Fruit fly (Drosophila melanogaster) S2 (cell line): Measurements from ENCODE around the gene CG34149.

Experiments
- CG8478 ChIP-seq: fragments of >200 bp; optimal IDR thresholded peaks from 2 replicates; lab custom pipeline; 2018
- CTCF ChIP-seq, 2 experiments: fragments of >200 bp; optimal IDR thresholded peaks; 2 replicates each; lab custom pipeline; 2018

The CG34149 gene

DNA sequence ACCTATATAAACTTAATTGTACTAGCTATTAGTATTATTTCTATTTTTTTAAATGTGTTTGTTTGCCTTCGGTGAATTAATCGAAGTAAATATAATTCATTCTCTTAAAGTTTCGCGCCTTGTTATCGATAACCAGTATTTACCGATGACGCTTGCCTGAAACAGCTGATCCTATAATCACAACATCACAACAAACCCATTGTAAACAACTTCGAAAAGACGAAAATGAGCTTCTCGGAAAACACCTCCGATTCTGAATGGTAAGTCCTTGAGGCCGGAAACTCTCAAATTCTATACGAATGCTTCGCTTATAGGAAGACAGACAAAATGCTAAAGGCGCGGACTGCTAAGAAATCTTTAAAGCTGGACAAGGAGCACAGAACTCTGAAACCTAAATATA, at the start of gene CG34149:
TSS of gene CG34149 (plus strand) at position 187 of the 400 bp plus-strand sequence.
- TF ChIP-seq CTCF (optimal IDR thresholded peaks at IDR 0.05; lab: Kevin White, UChicago): no peak
- TF ChIP-seq CG8478 (lab: Kevin White, UChicago): no peak

DNA sequence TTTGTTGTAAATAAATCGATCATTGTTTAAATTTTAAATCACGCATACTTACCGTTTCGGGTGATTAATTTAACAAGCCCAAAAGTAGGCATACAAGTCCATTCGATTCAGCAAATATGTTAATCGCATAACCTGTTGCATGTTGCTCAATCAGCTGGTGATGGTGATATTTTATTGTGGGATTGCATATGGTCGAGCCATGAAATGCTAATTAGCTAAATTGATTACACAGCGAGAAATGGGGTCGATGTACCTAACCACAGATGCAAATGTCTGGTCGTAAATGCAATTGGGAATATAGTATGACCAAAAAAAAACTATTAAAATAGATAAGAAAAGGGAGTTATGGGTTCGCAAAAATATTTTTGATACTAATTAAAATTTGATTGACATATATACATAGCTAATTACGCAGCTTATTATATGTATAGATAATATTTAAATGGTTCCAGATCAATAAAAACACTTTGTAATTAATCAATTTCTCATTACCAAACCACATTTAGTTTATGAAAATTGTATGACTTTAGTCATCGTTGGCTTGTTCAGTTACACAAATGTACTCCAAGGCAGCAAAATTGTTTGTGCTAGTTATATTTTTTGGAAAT, 49.3 kb upstream of the CG34149 start, which contains the start of gene CG33721:
TSS of gene CG33721 (plus strand) at position 558 of the 608 bp plus-strand sequence.
- no peak for TF ChIP-seq CTCF (optimal IDR thresholded peaks at IDR 0.05; lab: Kevin White, UChicago)
- no peak for TF ChIP-seq CG8478 (lab: Kevin White, UChicago)

DNA sequence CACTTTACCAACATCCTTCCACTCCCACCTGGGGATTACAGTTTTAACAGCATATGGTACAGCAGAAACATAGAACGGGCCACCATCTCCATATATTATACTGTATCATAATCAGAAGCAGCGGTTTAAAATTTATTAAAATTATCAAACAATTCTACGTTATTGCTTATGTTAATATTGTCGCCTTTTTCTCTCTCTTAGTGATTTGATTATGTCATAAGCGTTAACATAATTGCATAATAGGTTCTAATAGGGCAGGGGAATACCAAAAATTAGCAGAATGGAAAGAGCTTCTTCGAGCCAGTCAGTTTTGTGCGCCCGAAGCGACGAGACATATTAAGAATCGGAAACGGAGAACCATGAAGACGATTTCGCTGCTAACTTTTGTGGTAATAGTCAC, 48.2 kb upstream of the CG34149 start, which contains the start of gene CG13862:
TSS of gene CG13862 (plus strand) at position 301 of the 400 bp plus-strand sequence.
- TF ChIP-seq CTCF (optimal IDR thresholded peaks at IDR 0.05; lab: Kevin White, UChicago): no peak
- no peak for TF ChIP-seq CG8478 (lab: Kevin White, UChicago)

DNA sequence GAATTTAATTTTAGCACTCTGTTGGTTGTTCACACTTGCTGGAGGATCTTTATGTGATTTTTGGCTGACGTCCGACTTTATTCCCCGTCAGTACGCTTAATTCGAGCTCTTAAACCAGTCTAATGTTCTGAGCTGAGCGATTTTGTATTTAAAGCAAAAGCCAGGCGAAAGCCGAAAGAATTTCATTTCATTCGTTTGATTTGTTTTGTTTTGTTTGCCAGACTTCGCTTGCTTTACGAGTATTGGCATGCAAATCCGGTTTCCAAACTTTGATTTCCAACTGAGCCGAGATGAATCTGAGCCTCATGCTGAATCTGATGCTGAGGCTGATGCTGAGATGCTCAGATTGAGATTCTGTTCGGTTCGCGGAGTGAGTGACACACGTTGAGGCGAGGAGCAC, 45.9 kb upstream of the CG34149 start, which contains the start of gene CG5391:
TSS of gene CG5391 (minus strand) at position 101 of the 400 bp plus-strand sequence.
- TF ChIP-seq CG8478 (lab: Kevin White, UChicago): no peak
- TF ChIP-seq CTCF (optimal IDR thresholded peaks at IDR 0.05; lab: Kevin White, UChicago): no peak

DNA sequence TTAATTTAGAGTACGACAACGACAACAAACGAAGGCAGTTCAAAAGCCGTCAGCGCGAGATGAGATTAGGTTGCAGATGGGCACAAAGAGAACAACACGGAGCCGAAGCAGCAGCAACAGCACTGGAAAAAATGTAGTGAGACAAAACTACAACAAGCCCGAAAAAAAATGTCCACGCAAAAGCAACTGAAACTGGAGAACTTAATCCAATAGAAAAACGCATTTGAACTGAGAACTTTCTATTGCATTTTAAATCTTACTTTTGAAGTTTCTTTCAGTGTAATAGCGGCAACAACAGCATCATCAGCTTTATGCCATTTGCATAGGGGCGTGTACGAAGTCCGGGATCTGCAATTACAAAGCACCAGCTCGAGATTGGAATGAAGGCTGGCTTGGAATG, 40.4 kb upstream of the CG34149 start:
- TF ChIP-seq CTCF (optimal IDR thresholded peaks at IDR 0.05; lab: Kevin White, UChicago) (no peak), CG8478 (lab: Kevin White, UChicago) (no peak)

DNA sequence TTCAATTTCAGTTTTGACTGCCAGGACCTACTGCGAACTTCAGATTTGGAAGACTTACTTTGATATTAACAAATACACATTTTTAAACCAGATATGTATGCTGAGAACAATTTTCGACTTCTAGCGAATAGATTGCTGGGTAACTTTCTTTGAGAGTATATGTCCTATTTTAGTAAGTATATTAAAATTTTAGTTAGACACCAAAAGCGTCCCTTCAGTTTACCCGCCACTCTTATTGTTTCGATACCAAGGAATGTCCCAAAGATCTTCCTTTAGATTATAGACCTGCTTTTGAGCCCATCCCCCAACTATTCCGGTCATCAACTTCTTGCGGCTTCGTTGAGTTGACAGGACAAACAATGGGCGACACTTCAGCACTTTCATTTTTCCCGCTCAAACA, 39.7 kb upstream of the CG34149 start, which contains the start of gene CG5388:
TSS of gene CG5388 (minus strand) at position 101 of the 400 bp plus-strand sequence.
- TF ChIP-seq CG8478 (lab: Kevin White, UChicago): no peak

DNA sequence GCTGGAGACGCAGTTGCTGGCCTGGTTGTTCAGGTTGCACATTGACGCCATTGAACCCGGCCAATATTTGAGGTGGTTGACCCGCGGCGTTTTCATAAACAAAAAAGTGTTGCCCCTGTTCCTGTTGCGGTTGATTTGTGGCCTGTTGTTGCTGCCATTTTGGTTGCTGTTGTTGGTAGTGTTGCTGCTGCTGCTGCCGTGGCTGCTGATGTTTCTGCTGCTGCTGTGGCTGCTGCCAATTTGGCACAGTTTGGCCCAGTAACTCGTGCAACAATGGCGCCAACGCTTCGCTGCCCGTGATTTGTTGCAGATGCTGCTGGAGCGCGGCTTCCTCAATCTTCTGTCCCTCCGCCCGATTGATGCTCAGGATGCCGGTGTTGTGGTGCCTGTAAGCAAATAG, 38.3 kb upstream of the CG34149 start:
- no peak for TF ChIP-seq CTCF (optimal IDR thresholded peaks at IDR 0.05; lab: Kevin White, UChicago)
- no peak for TF ChIP-seq CG8478 (lab: Kevin White, UChicago)

DNA sequence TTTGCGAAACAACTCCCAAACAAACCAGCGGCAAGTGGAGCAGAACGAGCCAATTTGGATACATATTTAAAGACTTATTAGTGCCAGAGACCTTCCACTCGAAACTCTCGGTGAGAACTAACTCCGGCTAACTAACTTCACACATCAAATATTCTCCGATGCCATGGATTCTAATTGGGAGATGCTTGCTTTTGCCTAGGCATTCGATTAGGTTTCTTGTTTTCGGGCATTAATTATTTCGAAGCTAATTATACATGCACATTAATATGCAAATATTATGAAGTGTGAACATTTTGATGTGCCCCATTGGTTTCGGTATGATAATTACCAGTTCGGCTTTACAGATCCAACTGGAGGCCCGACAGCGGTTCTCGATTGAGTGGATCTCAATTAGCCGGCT, 37.8 kb upstream of the CG34149 start, which contains the start of gene CG5386:
TSS of gene CG5386 (minus strand) at position 101 of the 400 bp plus-strand sequence.
- TF ChIP-seq CTCF (optimal IDR thresholded peaks at IDR 0.05; lab: Kevin White, UChicago): no peak
- TF ChIP-seq CG8478 (lab: Kevin White, UChicago): no peak

DNA sequence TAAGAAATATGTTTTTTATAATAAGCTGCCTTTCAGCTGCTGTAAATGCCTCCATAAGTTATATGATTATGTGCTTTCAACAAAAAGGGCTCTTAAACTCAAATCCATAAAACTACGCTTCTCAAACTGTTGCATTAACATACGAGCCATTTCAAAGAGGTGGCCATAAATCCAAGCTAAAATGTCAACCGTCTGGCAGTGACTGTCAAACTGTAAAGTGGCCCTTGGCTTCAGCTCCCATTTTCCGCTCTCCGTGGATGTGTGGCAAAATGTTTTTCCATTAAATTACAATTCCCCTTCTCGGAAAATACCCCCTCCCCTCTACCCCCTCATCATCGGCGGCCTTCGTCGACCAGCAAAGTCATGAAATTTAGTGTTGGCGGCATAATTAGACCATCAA, 37.2 kb upstream of the CG34149 start:
- TF ChIP-seq CTCF (optimal IDR thresholded peaks at IDR 0.05; lab: Kevin White, UChicago): no peak
- no peak for TF ChIP-seq CG8478 (lab: Kevin White, UChicago)

DNA sequence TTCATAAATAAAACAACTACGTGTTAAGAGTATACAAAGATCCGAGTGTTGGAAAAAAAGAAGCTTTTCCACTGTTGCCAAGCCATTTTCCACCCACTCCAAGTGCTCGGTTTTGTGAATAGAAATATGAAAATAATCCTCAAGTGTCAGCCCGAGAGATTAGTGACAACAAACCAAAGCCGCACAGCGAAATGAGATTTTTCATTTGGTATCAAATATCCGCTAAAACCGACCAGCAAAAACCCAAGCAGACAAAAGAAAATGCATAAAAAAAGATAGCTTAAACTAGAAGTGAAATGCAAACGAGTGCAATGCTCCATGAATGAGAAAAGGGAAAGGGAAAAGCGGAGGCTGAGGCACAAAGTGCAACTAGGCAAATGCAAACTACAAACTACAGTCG, 28.5 kb upstream of the CG34149 start, which contains the start of gene rdhB:
TSS of gene rdhB (plus strand) at position 301 of the 400 bp plus-strand sequence.
- TF ChIP-seq CG8478 (lab: Kevin White, UChicago) (no peak), CTCF (optimal IDR thresholded peaks at IDR 0.05; lab: Kevin White, UChicago) (no peak)

DNA sequence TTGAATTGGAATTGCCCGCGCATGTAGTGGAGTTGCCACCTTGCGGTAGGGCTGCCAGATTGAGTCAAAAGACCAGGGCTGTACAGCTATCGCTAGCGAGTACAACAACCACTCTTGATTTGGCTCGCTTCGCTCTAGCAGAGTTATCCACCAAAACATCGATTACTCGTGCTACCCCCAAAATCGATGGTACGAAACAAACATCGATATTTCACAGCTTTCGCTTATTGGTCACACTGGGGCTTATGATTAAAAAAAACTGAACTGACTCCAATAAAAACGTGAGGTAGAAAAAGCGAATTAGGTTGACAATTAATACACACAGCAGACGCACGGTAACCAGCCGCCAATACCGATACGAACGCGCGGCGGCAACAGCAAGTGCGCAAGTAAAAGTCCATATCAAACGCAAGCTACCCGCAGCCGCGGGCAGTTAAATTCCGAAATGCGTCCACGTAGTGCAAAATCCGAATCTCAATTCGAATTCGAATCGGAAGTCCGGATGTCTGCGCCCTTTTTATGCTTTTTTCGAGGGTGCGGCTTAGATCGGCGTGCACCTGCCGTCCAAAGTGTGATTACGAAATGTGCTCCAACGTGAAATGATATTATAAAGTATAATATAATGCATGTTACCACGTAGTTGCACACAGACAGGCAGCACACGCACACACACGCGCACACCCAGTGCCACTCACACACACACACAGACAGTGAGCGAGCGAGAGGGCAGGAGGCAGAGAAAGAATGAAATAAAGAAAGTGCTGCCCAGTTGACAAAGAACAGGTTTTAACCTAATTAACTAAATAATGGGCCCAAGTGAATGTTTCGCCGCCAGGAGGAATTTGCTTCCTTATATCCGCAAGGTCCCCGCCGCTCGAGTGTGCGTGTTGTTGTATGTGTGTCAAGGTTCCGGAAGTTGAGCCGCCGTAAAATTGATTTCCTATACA, 23.2 kb upstream of the CG34149 start, which contains the start of gene Sar1:
TSS of gene Sar1 (plus strand) at position 222 of the 947 bp plus-strand sequence.
- no peak for TF ChIP-seq CG8478 (lab: Kevin White, UChicago)
- TF ChIP-seq CTCF (optimal IDR thresholded peaks at IDR 0.05; lab: Kevin White, UChicago): peak; percentile 72 to 77

DNA sequence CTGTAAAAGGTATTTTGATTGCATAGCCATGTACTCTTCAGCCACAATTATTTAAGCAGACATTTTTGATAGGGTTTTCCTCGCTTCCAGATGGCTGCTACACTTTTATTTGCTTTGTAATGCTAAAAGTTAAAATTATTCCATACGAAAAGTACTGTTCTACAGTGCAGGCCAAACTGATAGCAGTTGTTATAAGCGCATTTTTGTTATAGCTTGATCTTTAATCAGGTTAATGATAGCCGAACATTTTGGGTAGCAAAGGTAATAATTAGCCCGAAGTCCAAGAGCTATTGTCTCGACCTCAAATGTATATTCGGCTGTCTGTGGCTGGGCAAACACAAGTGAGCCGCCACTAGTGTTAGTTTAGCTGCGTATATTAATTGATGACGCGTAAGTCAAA, 22.0 kb upstream of the CG34149 start:
- TF ChIP-seq CG8478 (lab: Kevin White, UChicago): no peak
- no peak for TF ChIP-seq CTCF (optimal IDR thresholded peaks at IDR 0.05; lab: Kevin White, UChicago)

DNA sequence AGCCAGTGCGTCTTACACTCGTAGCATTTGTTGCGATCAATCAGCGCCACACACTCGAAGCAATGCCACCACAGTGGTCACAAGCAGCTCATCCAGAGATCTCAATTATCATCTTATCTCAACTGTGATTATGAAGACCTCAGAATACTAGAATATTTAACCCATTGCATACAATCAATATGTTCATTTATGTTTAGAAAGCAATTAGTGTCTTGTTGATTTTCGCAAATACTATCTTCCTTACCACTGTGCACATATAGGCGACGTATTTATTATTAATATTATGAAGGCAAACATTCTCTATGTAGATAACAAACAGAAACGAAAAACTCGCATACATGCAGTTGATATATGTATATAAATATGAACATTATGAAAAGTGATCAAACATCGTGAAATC, 21.1 kb upstream of the CG34149 start:
- no peak for TF ChIP-seq CTCF (optimal IDR thresholded peaks at IDR 0.05; lab: Kevin White, UChicago)
- no peak for TF ChIP-seq CG8478 (lab: Kevin White, UChicago)

DNA sequence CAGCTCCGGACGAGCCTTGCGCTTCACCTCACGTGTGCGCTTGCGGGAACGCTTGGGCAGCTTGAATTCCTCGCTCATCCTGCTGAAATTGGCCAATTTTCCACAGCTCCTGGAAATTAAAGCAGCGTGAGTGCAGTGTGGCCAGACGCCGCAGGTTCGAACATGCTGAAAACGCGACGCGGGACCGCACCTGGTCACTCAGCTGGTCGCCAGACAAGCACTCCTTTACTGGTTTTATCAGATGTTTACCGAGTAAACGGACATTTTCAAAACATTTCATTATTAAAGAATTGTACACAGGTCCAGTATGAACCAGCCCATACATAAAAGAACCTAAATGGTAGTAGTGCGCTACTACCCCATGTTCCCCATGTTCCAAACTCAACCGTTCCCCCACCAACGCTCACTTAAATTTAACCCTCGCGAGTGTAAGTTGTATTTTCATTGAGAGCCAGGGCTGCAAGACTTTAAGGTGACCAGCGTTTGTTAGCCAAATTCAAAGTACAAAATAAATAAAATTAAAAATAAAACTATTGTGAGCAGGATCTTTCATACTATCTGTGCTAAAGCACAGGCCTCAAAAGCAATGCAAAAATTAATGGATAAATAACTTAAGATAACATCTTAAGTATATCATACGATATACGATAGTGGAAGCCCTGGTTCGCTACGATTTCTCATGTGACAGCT, 17.6 kb upstream of the CG34149 start, which contains the start of the genes JMJD6, CG7071 and Muted:
TSS of gene JMJD6 (minus strand) at position 154 of the 690 bp plus-strand sequence.
TSS of gene CG7071 (plus strand) at position 403 of the 690 bp plus-strand sequence.
TSS of gene Muted (plus strand) at position 403 of the 690 bp plus-strand sequence.
- TF ChIP-seq CTCF (optimal IDR thresholded peaks at IDR 0.05; lab: Kevin White, UChicago): peak in 1 of 2 experiments; percentile 32
- TF ChIP-seq CG8478 (lab: Kevin White, UChicago): no peak
